Worm (Caenorhabditis elegans): ENCODE results near the gene srw-31.

DNA sequence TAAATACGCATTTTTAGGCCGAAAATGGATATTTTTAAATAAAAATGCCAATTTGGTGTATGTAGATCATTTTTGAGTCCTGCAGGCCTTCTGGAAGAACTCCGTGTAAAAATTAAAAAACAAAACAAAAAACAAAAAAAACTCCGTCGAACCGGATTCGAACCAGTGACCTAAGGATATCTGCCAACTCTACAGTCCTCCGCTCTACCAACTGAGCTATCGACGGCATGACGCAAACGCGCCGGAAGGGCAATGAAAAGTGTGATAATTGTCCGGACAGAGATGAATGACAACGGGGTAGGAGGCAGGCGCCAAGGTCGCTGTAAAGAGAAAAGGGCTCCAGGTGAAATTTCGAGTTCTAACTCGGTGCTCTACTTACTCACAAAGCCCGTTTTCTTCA, 35.9 kb downstream of the srw-31 start:
- TF ChIP-seq unc-62 (GFP tag; optimal IDR thresholded peaks at IDR 0.05) (no peak), F52B5.7 (tag; optimal IDR thresholded peaks at IDR 0.05) (no peak), athp-1 (tag; optimal IDR thresholded peaks at IDR 0.05) (no peak)
